Worm (Caenorhabditis elegans) whole organism, early embryonic: ENCODE data around the gene rsp-1.

ENCODE experiments used
- B0310.2 ChIP-seq: sonication (generic microtip); optimal IDR thresholded peaks from 2 replicates; lab custom pipeline; 2016; ENCODE audit warnings: mild to moderate bottlenecking, missing genetic modification characterization, missing compliant biosample characterization
- F13C5.2 ChIP-seq: sonication (generic microtip); optimal IDR thresholded peaks from 2 replicates; lab custom pipeline; 2017; ENCODE audit warnings: mild to moderate bottlenecking, missing genetic modification characterization, inconsistent platforms, missing compliant biosample characterization
- ama-1 ChIP-seq: fragments of 150-350 bp; optimal IDR thresholded peaks from 2 replicates; lab custom pipeline; 2014
- ceh-13 ChIP-seq: fragments of 200-800 bp; sonication (Bioruptor generic); optimal IDR thresholded peaks from 2 replicates; lab custom pipeline; 2018; ENCODE audit warnings: mild to moderate bottlenecking, missing genetic modification characterization, missing compliant biosample characterization
- ceh-36 ChIP-seq: sonication (generic microtip); optimal IDR thresholded peaks from 2 replicates; lab custom pipeline; 2016; ENCODE audit warnings: missing genetic modification characterization, inconsistent platforms, missing compliant biosample characterization
- ets-7 ChIP-seq: sonication (generic microtip); optimal IDR thresholded peaks from 2 replicates; lab custom pipeline; 2016; ENCODE audit warnings: missing genotype, missing genetic modification characterization, missing compliant biosample characterization
- hmbx-1 ChIP-seq: sonication (generic microtip); optimal IDR thresholded peaks from 2 replicates; lab custom pipeline; 2016; ENCODE audit warnings: mild to moderate bottlenecking, missing genetic modification characterization, missing compliant biosample characterization
- hmg-4 ChIP-seq: fragments of 200-800 bp; sonication (Bioruptor generic); optimal IDR thresholded peaks from 2 replicates; lab custom pipeline; 2018; ENCODE audit warnings: mild to moderate bottlenecking, missing genetic modification characterization, missing compliant biosample characterization
- pes-1 ChIP-seq: fragments of 200-800 bp; sonication (Bioruptor generic); IDR thresholded peaks from 2 replicates; pipeline ENCODE4 v1.3.6; 2022; ENCODE audit warnings: missing genetic modification reagents, missing genetic modification characterization, missing compliant biosample characterization
- scrt-1 ChIP-seq: fragments of 200-800 bp; sonication (Bioruptor generic); IDR thresholded peaks from 2 replicates; pipeline ENCODE4 v1.3.6; 2022; ENCODE audit warnings: missing genetic modification characterization, missing compliant biosample characterization
- sea-1 ChIP-seq: fragments of 200-800 bp; sonication (Bioruptor generic); conservative IDR thresholded peaks from 2 replicates; pipeline ENCODE4 v1.3.6; 2022; ENCODE audit warnings: missing genetic modification characterization, missing compliant biosample characterization
- tbx-11 ChIP-seq: fragments of 200-800 bp; sonication (Bioruptor generic); IDR thresholded peaks from 2 replicates; pipeline ENCODE4 v1.3.6; 2022; ENCODE audit warnings: missing genetic modification characterization, missing compliant biosample characterization
- tbx-37 ChIP-seq: fragments of 200-800 bp; sonication (Bioruptor generic); conservative IDR thresholded peaks from 2 replicates; pipeline ENCODE4 v1.3.6; 2022; ENCODE audit warnings: missing genetic modification reagents, missing genetic modification characterization, missing compliant biosample characterization
- tra-4 ChIP-seq: sonication (generic microtip); optimal IDR thresholded peaks from 2 replicates; lab custom pipeline; 2017; ENCODE audit warnings: missing genetic modification characterization, missing compliant biosample characterization

ce11 chrII:11428599-11428998 is 24.6 kb upstream of the rsp-1 start:
- TF ChIP-seq ama-1 (lab: Kevin White, UChicago) = no peak
- no peak for TF ChIP-seq hmbx-1
- TF ChIP-seq tra-4 = no peak
- TF ChIP-seq pes-1 = no peak
- TF ChIP-seq hmg-4 (GFP tag; lab: Kevin White, UChicago) = no peak
- TF ChIP-seq tbx-11 (GFP tag; lab: Robert Waterston, UW) = no peak
- TF ChIP-seq F13C5.2 (tag; lab: Kevin White, UChicago) = no peak
- no peak for TF ChIP-seq sea-1
- no peak for TF ChIP-seq tbx-37 (GFP tag; lab: Robert Waterston, UW)
- TF ChIP-seq ceh-13 (GFP tag; lab: Kevin White, UChicago) = no peak
- no peak for TF ChIP-seq scrt-1
- no peak for TF ChIP-seq ceh-36 (tag; lab: Kevin White, UChicago)
- TF ChIP-seq ets-7 (tag; lab: Kevin White, UChicago) = no peak
- no peak for TF ChIP-seq B0310.2 (tag; lab: Kevin White, UChicago)
